Fruit fly (Drosophila melanogaster) whole organism, embryonic: ENCODE data around the gene Gk2.

Source experiments
- ATbp ChIP-seq: fragments of 200-800 bp; sonication (Bioruptor generic); optimal IDR thresholded peaks from 2 replicates; lab custom pipeline; 2017; ENCODE audit warnings: missing biosample characterization, mild to moderate bottlenecking, missing genetic modification characterization, missing genetic modification reagents
- CG12236 ChIP-seq: fragments of 200-800 bp; sonication (Bioruptor generic); optimal IDR thresholded peaks from 2 replicates; lab custom pipeline; 2016; ENCODE audit warnings: missing biosample characterization, missing genetic modification characterization
- CG1832 ChIP-seq: fragments of 200-800 bp; sonication (Bioruptor generic); optimal IDR thresholded peaks from 2 replicates; lab custom pipeline; 2017; ENCODE audit warnings: missing biosample characterization, mild to moderate bottlenecking, missing genetic modification characterization, inconsistent platforms
- CG18599 ChIP-seq: fragments of 200-800 bp; sonication (Bioruptor generic); optimal IDR thresholded peaks from 3 replicates; lab custom pipeline; 2017; ENCODE audit warnings: missing biosample characterization, missing genetic modification characterization, mild to moderate bottlenecking, moderate library complexity, missing genetic modification reagents
- CG7963 ChIP-seq: fragments of 200-800 bp; sonication (Bioruptor generic); IDR thresholded peaks from 3 replicates; pipeline ENCODE4 v1.3.6; 2022; ENCODE audit warnings: missing biosample characterization, missing genetic modification characterization; ENCODE audit not compliant: partially characterized antibody
- CG8388 ChIP-seq: fragments of 200-800 bp; sonication (Bioruptor generic); optimal IDR thresholded peaks from 2 replicates; lab custom pipeline; 2019; ENCODE audit warnings: missing biosample characterization, mild to moderate bottlenecking, missing genetic modification characterization, moderate library complexity
- HmgD ChIP-seq: fragments of 200-800 bp; sonication (Bioruptor generic); optimal IDR thresholded peaks from 3 replicates; lab custom pipeline; 2016; ENCODE audit warnings: missing biosample characterization, missing genetic modification characterization
- NK7.1 ChIP-seq: fragments of 200-800 bp; sonication (Bioruptor generic); optimal IDR thresholded peaks from 3 replicates; lab custom pipeline; 2016; ENCODE audit warnings: missing biosample characterization, missing genetic modification characterization
- cg ChIP-seq: fragments of 200-800 bp; sonication (Bioruptor generic); optimal IDR thresholded peaks from 3 replicates; lab custom pipeline; 2019; ENCODE audit warnings: missing biosample characterization, mild to moderate bottlenecking, missing genetic modification characterization, moderate library complexity
- tna ChIP-seq: fragments of 200-800 bp; sonication (Bioruptor generic); IDR thresholded peaks from 2 replicates; pipeline ENCODE4 v1.3.6; 2022; ENCODE audit warnings: missing biosample characterization, missing genetic modification characterization; ENCODE audit not compliant: partially characterized antibody
- unc-4 ChIP-seq: fragments of 200-800 bp; sonication (Bioruptor generic); IDR thresholded peaks from 2 replicates; pipeline ENCODE4 v1.3.6; 2022; ENCODE audit warnings: missing biosample characterization, missing genetic modification characterization; ENCODE audit not compliant: partially characterized antibody

DNA sequence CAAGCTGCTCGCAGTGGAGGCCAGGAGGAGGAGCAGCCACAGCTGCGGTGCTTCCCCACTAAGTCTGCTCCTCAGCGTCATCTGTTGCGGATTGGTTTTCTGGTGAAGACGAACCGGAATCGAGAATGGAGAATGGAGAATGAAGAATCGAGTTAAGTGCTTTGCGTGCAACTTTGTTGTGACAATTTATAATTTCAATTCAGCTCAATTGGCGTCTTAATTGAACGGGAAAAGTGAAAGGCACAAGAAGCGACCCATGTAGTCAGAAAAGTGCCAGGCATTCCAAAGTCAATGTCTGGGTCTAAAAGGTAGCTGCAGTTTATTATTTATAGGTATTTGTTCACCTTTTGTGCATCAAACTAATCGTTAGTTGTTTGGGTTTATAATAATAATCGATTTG is 16.1 kb downstream of the Gk2 start:
- TF ChIP-seq tna (GFP tag; lab: Robert Waterston, UW) (no peak), CG18599 (GFP tag; lab: Kevin White, UChicago) (no peak), CG12236 (GFP tag; lab: Kevin White, UChicago) (no peak), CG8388 (GFP tag; lab: Kevin White, UChicago) (no peak), cg (no peak), unc-4 (GFP tag; lab: Robert Waterston, UW) (no peak), NK7.1 (no peak), CG1832 (GFP tag; lab: Kevin White, UChicago) (no peak), ATbp (GFP tag; lab: Kevin White, UChicago) (no peak), HmgD (GFP tag; lab: Kevin White, UChicago) (no peak), CG7963 (no peak)
